Fruit fly (Drosophila melanogaster) whole organism, embryonic: ENCODE results near the gene Naam.

Source experiments
- Bgb ChIP-seq: fragments of 200-800 bp; sonication (Bioruptor generic); IDR thresholded peaks from 2 replicates; pipeline ENCODE4 v1.3.6; 2022; ENCODE audit warnings: missing biosample characterization, missing genetic modification characterization; ENCODE audit not compliant: partially characterized antibody
- CG11247 ChIP-seq: fragments of 200-800 bp; sonication (Bioruptor generic); IDR thresholded peaks from 2 replicates; pipeline ENCODE4 v1.3.6; 2022; ENCODE audit warnings: missing biosample characterization, missing genetic modification characterization
- CG17802 ChIP-seq: fragments of 200-800 bp; sonication (Bioruptor generic); optimal IDR thresholded peaks from 2 replicates; lab custom pipeline; 2018; ENCODE audit warnings: missing biosample characterization, mild to moderate bottlenecking, missing genetic modification characterization, moderate library complexity
- CG2129 ChIP-seq: fragments of 200-800 bp; sonication (Bioruptor generic); IDR thresholded peaks from 2 replicates; pipeline ENCODE4 v1.3.6; 2022; ENCODE audit warnings: missing biosample characterization, missing genetic modification characterization; ENCODE audit not compliant: partially characterized antibody
- CG7357 ChIP-seq: fragments of 200-800 bp; sonication (Bioruptor generic); IDR thresholded peaks from 3 replicates; pipeline ENCODE4 v1.3.6; 2022; ENCODE audit warnings: missing biosample characterization, missing genetic modification characterization
- CG7963 ChIP-seq: fragments of 200-800 bp; sonication (Bioruptor generic); IDR thresholded peaks from 3 replicates; pipeline ENCODE4 v1.3.6; 2022; ENCODE audit warnings: missing biosample characterization, missing genetic modification characterization; ENCODE audit not compliant: partially characterized antibody
- CG8089 ChIP-seq: fragments of 200-800 bp; sonication (Bioruptor generic); optimal IDR thresholded peaks from 3 replicates; lab custom pipeline; 2016; ENCODE audit warnings: missing biosample characterization, missing genetic modification characterization
- MTF-1 ChIP-seq: fragments of 200-800 bp; sonication (Bioruptor generic); optimal IDR thresholded peaks from 2 replicates; lab custom pipeline; 2018; ENCODE audit warnings: missing biosample characterization, mild to moderate bottlenecking, missing genetic modification characterization, borderline replicate concordance
- Opbp ChIP-seq: fragments of 200-800 bp; sonication (Bioruptor generic); IDR thresholded peaks from 3 replicates; pipeline ENCODE4 v1.3.6; 2022; ENCODE audit warnings: missing biosample characterization, missing genetic modification characterization; ENCODE audit not compliant: partially characterized antibody
- ewg ChIP-seq: fragments of 200-800 bp; sonication (Bioruptor generic); optimal IDR thresholded peaks from 3 replicates; lab custom pipeline; 2017; ENCODE audit warnings: mild to moderate bottlenecking, missing biosample characterization, missing genetic modification reagents, missing genetic modification characterization
- kah ChIP-seq: fragments of 200-800 bp; sonication (Bioruptor generic); optimal IDR thresholded peaks from 2 replicates; lab custom pipeline; 2018; ENCODE audit warnings: missing biosample characterization, mild to moderate bottlenecking, missing genetic modification characterization
- odd ChIP-seq: fragments of 200-800 bp; sonication (Bioruptor generic); optimal IDR thresholded peaks from 2 replicates; lab custom pipeline; 2017; ENCODE audit warnings: missing biosample characterization, mild to moderate bottlenecking, missing genetic modification characterization
- pan ChIP-seq, 4 experiments: fragments of >200 bp in 3 of 4; fragments of 200-800 bp in 1 of 4; sonication (Bioruptor generic) in 1 of 4; optimal IDR thresholded peaks in 3 of 4; IDR thresholded peaks in 1 of 4; 2 replicates each; pipeline versions ENCODE4 v1.3.6 to Lab custom; 2017 to 2022; ENCODE audit warnings: missing biosample characterization in 2 of 4, missing genetic modification characterization in 2 of 4, mixed read lengths in 1 of 4

- no peak for TF ChIP-seq kah (GFP tag; lab: Kevin White, UChicago)
- peak; percentile 70 for TF ChIP-seq CG7963 (GFP tag; lab: Robert Waterston, UW)
- no peak for TF ChIP-seq MTF-1 (GFP tag; lab: Kevin White, UChicago)
- TF ChIP-seq CG11247 (GFP tag; lab: Robert Waterston, UW): no peak
- no peak for TF ChIP-seq CG17802 (tag; lab: Kevin White, UChicago)
- TF ChIP-seq CG7357 (GFP tag; lab: Robert Waterston, UW): no peak
- peak; percentile 79 for TF ChIP-seq Bgb (GFP tag; lab: Robert Waterston, UW)
- peak; percentile 81; the same call in 2 of the 3 replicates for TF ChIP-seq Opbp (GFP tag; lab: Robert Waterston, UW)
- TF ChIP-seq CG8089 (GFP tag; lab: Kevin White, UChicago): no peak
- TF ChIP-seq pan (optimal IDR thresholded peaks at IDR 0.05; lab: Kevin White, UChicago): no peak
- peak in 1 of 2 experiments; percentile 56 for TF ChIP-seq pan (GFP tag; optimal IDR thresholded peaks at IDR 0.05 in 1 of 2, IDR thresholded peaks at IDR 0.05 in 1 of 2)
- peak; percentile 60 for TF ChIP-seq CG2129 (GFP tag; lab: Robert Waterston, UW)
- no peak for TF ChIP-seq odd (GFP tag; lab: Kevin White, UChicago)
- TF ChIP-seq ewg (GFP tag; lab: Kevin White, UChicago): no peak
These were observed 26.4 kb upstream of the Naam start, which contains the start of gene Nup58 for dm6 chr3R:19644901-19645204.
